Worm (Caenorhabditis elegans) whole organism, late embryonic: ENCODE results near the gene K10H10.9.

Experiments used
- F13H6.1 ChIP-seq: sonication (generic microtip); optimal IDR thresholded peaks from 2 replicates; lab custom pipeline; 2016; ENCODE audit warnings: missing genetic modification characterization, missing compliant biosample characterization
- ceh-19 ChIP-seq: fragments of 200-800 bp; sonication (Bioruptor generic); optimal IDR thresholded peaks from 2 replicates; lab custom pipeline; 2018; ENCODE audit warnings: mild to moderate bottlenecking, missing genetic modification characterization, missing compliant biosample characterization
- ceh-31 ChIP-seq: sonication (generic microtip); optimal IDR thresholded peaks from 2 replicates; lab custom pipeline; 2016; ENCODE audit warnings: missing genetic modification characterization, missing compliant biosample characterization
- ceh-6 ChIP-seq: fragments of 200-800 bp; sonication (Bioruptor generic); optimal IDR thresholded peaks from 2 replicates; lab custom pipeline; 2018; ENCODE audit warnings: mild to moderate bottlenecking, missing genetic modification characterization, missing compliant biosample characterization
- ets-4 ChIP-seq: sonication (generic microtip); optimal IDR thresholded peaks from 2 replicates; lab custom pipeline; 2016; ENCODE audit warnings: missing genetic modification characterization, missing compliant biosample characterization
- eyg-1 ChIP-seq: sonication (generic microtip); optimal IDR thresholded peaks from 2 replicates; lab custom pipeline; 2016; ENCODE audit warnings: missing genotype, missing genetic modification characterization, missing compliant biosample characterization
- fkh-10 ChIP-seq: fragments of 150-350 bp; optimal IDR thresholded peaks from 2 replicates; lab custom pipeline; 2014; ENCODE audit warnings: missing biosample characterization, missing genetic modification reagents, missing genetic modification characterization
- hlh-13 ChIP-seq: fragments of 200-800 bp; sonication (Bioruptor generic); optimal IDR thresholded peaks from 2 replicates; lab custom pipeline; 2018; ENCODE audit warnings: mild to moderate bottlenecking, missing genetic modification characterization, missing compliant biosample characterization
- hlh-15 ChIP-seq: sonication (generic microtip); optimal IDR thresholded peaks from 2 replicates; lab custom pipeline; 2016; ENCODE audit warnings: missing genetic modification characterization, missing compliant biosample characterization
- nhr-11 ChIP-seq: fragments of 150-350 bp; optimal IDR thresholded peaks from 2 replicates; lab custom pipeline; 2014; ENCODE audit warnings: missing biosample characterization, missing genetic modification characterization
- pax-1 ChIP-seq: fragments of 150-350 bp; optimal IDR thresholded peaks from 2 replicates; lab custom pipeline; 2014; ENCODE audit warnings: missing biosample characterization, missing genetic modification characterization
- rnt-1 ChIP-seq: sonication (generic microtip); optimal IDR thresholded peaks from 2 replicates; lab custom pipeline; 2016; ENCODE audit warnings: missing genetic modification characterization, missing compliant biosample characterization
- unc-42 ChIP-seq: sonication (generic microtip); optimal IDR thresholded peaks from 2 replicates; lab custom pipeline; 2016; ENCODE audit warnings: missing genotype, missing genetic modification characterization, missing compliant biosample characterization
- unc-55 ChIP-seq: sonication (generic microtip); optimal IDR thresholded peaks from 2 replicates; lab custom pipeline; 2017; ENCODE audit warnings: missing biosample characterization, missing genetic modification reagents, missing genetic modification characterization

DNA sequence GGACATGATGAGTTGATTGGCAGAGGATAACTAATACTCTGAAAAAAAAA, 20.7 kb downstream of the K10H10.9 start, which contains the start of gene cysl-2:
- no peak for TF ChIP-seq unc-55 (GFP tag; lab: Kevin White, UChicago)
- TF ChIP-seq pax-1 (tag; lab: Kevin White, UChicago), result no peak
- TF ChIP-seq ceh-31 (tag; lab: Kevin White, UChicago), result no peak
- no peak for TF ChIP-seq F13H6.1 (tag; lab: Kevin White, UChicago)
- no peak for TF ChIP-seq nhr-11 (tag; lab: Kevin White, UChicago)
- no peak for TF ChIP-seq eyg-1
- no peak for TF ChIP-seq hlh-13 (GFP tag; lab: Kevin White, UChicago)
- no peak for TF ChIP-seq ceh-6
- no peak for TF ChIP-seq rnt-1
- TF ChIP-seq hlh-15 (tag; lab: Kevin White, UChicago), result no peak
- no peak for TF ChIP-seq ets-4 (tag; lab: Kevin White, UChicago)
- no peak for TF ChIP-seq fkh-10 (GFP tag; lab: Kevin White, UChicago)
- TF ChIP-seq unc-42, result no peak
- TF ChIP-seq ceh-19 (GFP tag; lab: Kevin White, UChicago), result no peak
